Worm (Caenorhabditis elegans) whole organism, mixed stage, embryonic: Measurements from ENCODE around the gene ttll-5.

Source experiments
- bed-3 ChIP-seq: fragments of 200-800 bp; sonication (Bioruptor generic); optimal IDR thresholded peaks from 3 replicates; lab custom pipeline; 2018; ENCODE audit warnings: mild to moderate bottlenecking, missing genetic modification characterization, moderate library complexity, missing compliant biosample characterization
- blmp-1 ChIP-seq: fragments of 150-350 bp; optimal IDR thresholded peaks from 2 replicates; lab custom pipeline; 2014; ENCODE audit warnings: missing biosample characterization, missing genetic modification characterization
- elt-1 ChIP-seq: sonication (generic microtip); optimal IDR thresholded peaks from 2 replicates; lab custom pipeline; 2017; ENCODE audit warnings: missing genetic modification characterization, mild to moderate bottlenecking, missing compliant biosample characterization, antibody characterized with exemption, moderate library complexity, borderline replicate concordance; ENCODE audit not compliant: insufficient read depth
- flh-1 ChIP-seq: fragments of 200-800 bp; sonication (Bioruptor generic); optimal IDR thresholded peaks from 2 replicates; lab custom pipeline; 2018; ENCODE audit warnings: mild to moderate bottlenecking, missing genetic modification characterization, moderate library complexity, missing compliant biosample characterization
- lin-13 ChIP-seq: fragments of 150-350 bp; optimal IDR thresholded peaks from 2 replicates; lab custom pipeline; 2014; ENCODE audit warnings: missing biosample characterization, missing genetic modification characterization
- lsy-2 ChIP-seq: fragments of 150-350 bp; optimal IDR thresholded peaks from 2 replicates; lab custom pipeline; 2014; ENCODE audit warnings: missing biosample characterization, missing genetic modification characterization
- mab-5 ChIP-seq: fragments of 150-350 bp; optimal IDR thresholded peaks from 2 replicates; lab custom pipeline; 2014; ENCODE audit warnings: missing biosample characterization, missing genetic modification characterization
- mep-1 ChIP-seq: fragments of 150-350 bp; optimal IDR thresholded peaks from 2 replicates; lab custom pipeline; 2017; ENCODE audit warnings: missing biosample characterization, missing genetic modification reagents, missing genetic modification characterization, inconsistent platforms
- nhr-12 ChIP-seq: fragments of 150-350 bp; optimal IDR thresholded peaks from 2 replicates; lab custom pipeline; 2014; ENCODE audit warnings: missing biosample characterization, missing genetic modification characterization
- nhr-28 ChIP-seq: fragments of 150-350 bp; optimal IDR thresholded peaks from 2 replicates; lab custom pipeline; 2014; ENCODE audit warnings: missing biosample characterization, missing genetic modification characterization
- unc-120 ChIP-seq: sonication (generic microtip); optimal IDR thresholded peaks from 2 replicates; lab custom pipeline; 2017; ENCODE audit warnings: missing genetic modification characterization, missing compliant biosample characterization; ENCODE audit not compliant: poor library complexity, severe bottlenecking
- unc-39 ChIP-seq: fragments of 150-350 bp; optimal IDR thresholded peaks from 2 replicates; lab custom pipeline; 2014; ENCODE audit warnings: missing biosample characterization, missing genetic modification characterization
- unc-62 ChIP-seq: fragments of 150-350 bp; optimal IDR thresholded peaks from 2 replicates; lab custom pipeline; 2014; ENCODE audit warnings: missing biosample characterization, missing genetic modification reagents, missing genetic modification characterization
- ztf-11 ChIP-seq: fragments of 150-350 bp; optimal IDR thresholded peaks from 2 replicates; lab custom pipeline; 2014; ENCODE audit warnings: missing biosample characterization, missing genetic modification characterization

- TF ChIP-seq ztf-11 (tag; lab: Kevin White, UChicago) (no peak), nhr-28 (tag; lab: Kevin White, UChicago) (no peak), bed-3 (GFP tag; lab: Kevin White, UChicago) (no peak), flh-1 (GFP tag; lab: Kevin White, UChicago) (no peak), blmp-1 (tag; lab: Kevin White, UChicago) (no peak), unc-62 (GFP tag; lab: Kevin White, UChicago) (no peak), mab-5 (tag; lab: Kevin White, UChicago) (no peak), nhr-12 (tag; lab: Kevin White, UChicago) (no peak), unc-120 (no peak), mep-1 (tag; lab: Kevin White, UChicago) (no peak), unc-39 (tag; lab: Kevin White, UChicago) (no peak), lin-13 (tag; lab: Kevin White, UChicago) (no peak), elt-1 (tag; lab: Kevin White, UChicago) (no peak), lsy-2 (no peak)
These were observed 37.9 kb downstream of the ttll-5 start, which contains the start of gene F38B7.11 for ce11 chrV:11546795-11547194.
